Worm (Caenorhabditis elegans): ENCODE measurements around the gene F54D5.3.
A peak's percentile ranks its signal among the peaks of the same experiment; 100 is the strongest.

F54D5.3 gene

DNA sequence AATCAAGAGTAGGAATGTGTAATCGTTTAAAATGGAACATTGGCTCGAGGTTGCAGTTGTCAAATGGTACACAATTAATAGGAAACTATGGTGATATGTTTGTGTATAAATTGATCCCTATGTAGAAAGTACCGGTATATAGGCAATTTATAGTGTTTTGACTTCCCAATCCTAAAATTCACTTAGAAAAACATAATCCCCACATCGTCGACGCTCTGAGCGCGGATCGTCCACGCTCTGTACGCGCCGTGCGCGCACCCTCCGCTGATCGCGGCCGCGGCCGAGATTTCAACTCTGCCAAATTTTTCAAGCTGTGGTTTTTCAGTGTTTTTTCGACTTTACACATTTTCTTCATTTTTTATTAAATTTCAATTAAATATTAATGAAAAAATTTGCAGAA, 15.3 kb upstream of the F54D5.3 start, which contains the start of gene F54D5.17:
TSS of gene F54D5.17 (plus strand) at position 301 of the 400 bp plus-strand sequence.
- TF ChIP-seq ztf-11 (tag; optimal IDR thresholded peaks at IDR 0.05) (no peak), ham-2 (GFP tag; optimal IDR thresholded peaks at IDR 0.05) (no peak), lin-32 (GFP tag; optimal IDR thresholded peaks at IDR 0.05) (no peak), mab-5 (tag; optimal IDR thresholded peaks at IDR 0.05) (no peak), flh-1 (GFP tag; optimal IDR thresholded peaks at IDR 0.05) (no peak), nhr-76 (tag; optimal IDR thresholded peaks at IDR 0.05) (no peak), lsy-2 (tag; optimal IDR thresholded peaks at IDR 0.05) (no peak)

DNA sequence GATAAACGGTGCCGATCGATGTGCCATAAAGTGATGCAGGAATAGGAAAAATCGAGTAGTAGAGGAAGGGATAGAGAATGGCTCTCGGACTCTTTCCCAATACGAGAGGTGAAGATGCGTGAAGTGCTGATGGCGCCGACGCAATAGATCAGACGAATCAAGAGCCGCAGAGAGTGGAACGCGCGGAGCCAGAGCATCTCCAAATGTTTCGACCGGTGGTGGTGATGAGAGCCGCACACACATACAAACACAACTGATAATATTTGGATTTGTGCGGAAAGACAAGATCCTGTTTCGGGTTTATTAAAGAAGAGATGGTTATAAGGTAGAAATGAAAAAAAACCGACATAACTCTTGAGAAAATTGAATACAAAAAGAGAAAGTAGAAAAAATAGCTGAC, 7.5 kb upstream of the F54D5.3 start, which contains the start of gene F54D5.15:
TSS of gene F54D5.15 (minus strand) at position 101 of the 400 bp plus-strand sequence.
- TF ChIP-seq unc-62 (GFP tag; optimal IDR thresholded peaks at IDR 0.05), result no peak
- no peak for TF ChIP-seq drap-1 (GFP tag; optimal IDR thresholded peaks at IDR 0.05)
- peak; percentile 60 for TF ChIP-seq sptf-1 (tag; optimal IDR thresholded peaks at IDR 0.05)
- TF ChIP-seq tbx-8 (GFP tag; optimal IDR thresholded peaks at IDR 0.05), result no peak

DNA sequence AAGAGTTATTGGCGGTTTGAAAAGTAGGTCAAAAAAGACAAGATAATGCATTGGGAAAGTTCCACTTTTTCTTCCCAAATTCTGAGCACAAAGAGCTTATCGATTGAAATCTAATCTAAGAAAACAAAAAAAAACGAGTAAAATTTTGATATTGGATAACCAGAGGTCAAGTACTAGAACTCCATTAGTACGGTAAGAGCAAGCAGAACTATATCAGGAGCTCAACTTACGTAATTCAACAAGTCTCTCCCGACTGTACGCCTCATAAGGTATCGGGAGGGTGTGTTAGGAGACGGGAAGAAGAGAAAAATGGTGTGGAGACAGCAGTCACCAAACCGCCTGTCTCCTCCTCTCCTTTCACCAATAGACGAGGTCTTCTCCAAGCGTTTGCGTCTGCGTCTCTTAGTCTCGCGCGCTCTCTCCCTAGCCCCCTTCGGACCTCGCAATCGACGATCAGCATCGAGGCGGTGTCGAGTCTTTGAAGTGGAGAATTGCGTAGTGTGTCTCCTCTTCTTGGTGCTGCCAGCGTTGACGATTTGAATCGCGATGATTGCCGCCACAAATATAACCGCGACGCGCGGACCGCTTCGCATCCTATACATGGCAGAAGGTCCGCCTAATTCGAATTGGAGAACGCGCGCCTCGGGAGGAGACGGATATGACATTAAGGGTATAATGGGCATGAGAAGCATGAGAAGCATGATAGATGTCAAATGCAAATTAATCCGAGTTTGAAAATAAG, 4.5 kb upstream of the F54D5.3 start, which contains the start of gene F54D5.5:
TSS of gene F54D5.5 (minus strand) at position 51 of the 742 bp plus-strand sequence.
- peak; percentile 50 for TF ChIP-seq hlh-1 (tag; optimal IDR thresholded peaks at IDR 0.05)
- peak; percentile 35 for TF ChIP-seq lin-13 (tag; optimal IDR thresholded peaks at IDR 0.05)
- TF ChIP-seq unc-39 (tag; optimal IDR thresholded peaks at IDR 0.05), result peak; percentile 63
- TF ChIP-seq unc-62 (GFP tag; optimal IDR thresholded peaks at IDR 0.05), result peak; percentile 48
- peak; percentile 65 for TF ChIP-seq ham-2 (GFP tag; optimal IDR thresholded peaks at IDR 0.05)
- TF ChIP-seq ztf-11 (tag; optimal IDR thresholded peaks at IDR 0.05), result peak; percentile 80
- peak; percentile 44 for TF ChIP-seq lsy-2 (tag; optimal IDR thresholded peaks at IDR 0.05)
- no peak for TF ChIP-seq ceh-83 (GFP tag; optimal IDR thresholded peaks at IDR 0.05)
- peak; percentile 23 for TF ChIP-seq drap-1 (GFP tag; optimal IDR thresholded peaks at IDR 0.05)
- peak; percentile 86 for TF ChIP-seq cnd-1 (tag; optimal IDR thresholded peaks at IDR 0.05)
- TF ChIP-seq mab-5 (tag; optimal IDR thresholded peaks at IDR 0.05), result no peak
- peak; percentile 94 for TF ChIP-seq mls-2 (tag; optimal IDR thresholded peaks at IDR 0.05)
- no peak for TF ChIP-seq ceh-43 (GFP tag; optimal IDR thresholded peaks at IDR 0.05)
- TF ChIP-seq M03D4.4 (tag; optimal IDR thresholded peaks at IDR 0.05), result no peak
- TF ChIP-seq unc-120 (tag; optimal IDR thresholded peaks at IDR 0.05; ENCODE audit: poor library complexity, severe bottlenecking), result peak; percentile 8
- peak; percentile 42 for TF ChIP-seq elt-1 (tag; optimal IDR thresholded peaks at IDR 0.05; ENCODE audit: borderline replicate concordance, insufficient read depth)
- no peak for TF ChIP-seq flh-1 (GFP tag; optimal IDR thresholded peaks at IDR 0.05)
- no peak for TF ChIP-seq lin-32 (GFP tag; optimal IDR thresholded peaks at IDR 0.05)
- TF ChIP-seq nhr-28 (tag; optimal IDR thresholded peaks at IDR 0.05), result no peak
- TF ChIP-seq sptf-1 (tag; optimal IDR thresholded peaks at IDR 0.05), result peak; percentile 88
- peak; percentile 27 for TF ChIP-seq ceh-39 (tag; optimal IDR thresholded peaks at IDR 0.05)
- no peak for TF ChIP-seq nhr-76 (tag; optimal IDR thresholded peaks at IDR 0.05)
- TF ChIP-seq mep-1 (tag; optimal IDR thresholded peaks at IDR 0.05), result peak; percentile 70
- peak; percentile 16 for TF ChIP-seq pha-4 (tag; optimal IDR thresholded peaks at IDR 0.05)
- peak; percentile 90 for TF ChIP-seq ces-1 (GFP tag; optimal IDR thresholded peaks at IDR 0.05)

DNA sequence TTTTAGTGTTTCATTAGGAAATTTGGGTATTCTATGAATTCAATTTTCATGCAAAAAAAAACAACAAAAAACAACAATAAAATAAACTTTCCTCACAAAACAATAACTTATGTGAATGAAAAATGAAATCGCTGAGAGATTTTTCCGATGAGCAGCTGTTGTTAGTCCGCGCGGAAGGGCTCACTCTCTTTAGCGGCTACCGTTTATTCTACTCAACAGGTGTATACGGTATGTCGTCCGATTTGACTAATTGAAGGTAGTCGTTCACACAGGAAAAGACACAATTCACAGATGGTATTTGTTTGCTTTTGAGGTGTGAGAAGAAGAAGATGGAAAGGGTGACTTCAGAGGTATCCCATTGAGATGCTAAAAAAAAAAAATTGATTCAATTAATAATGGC, 2.9 kb upstream of the F54D5.3 start:
- no peak for TF ChIP-seq sem-2 (GFP tag; optimal IDR thresholded peaks at IDR 0.05)
- peak; percentile 62 for TF ChIP-seq hlh-1 (tag; optimal IDR thresholded peaks at IDR 0.05)
- TF ChIP-seq lsy-2 (tag; optimal IDR thresholded peaks at IDR 0.05), result peak; percentile 7
- TF ChIP-seq bed-3 (GFP tag; optimal IDR thresholded peaks at IDR 0.05), result no peak
- no peak for TF ChIP-seq pha-4 (tag; optimal IDR thresholded peaks at IDR 0.05)
- TF ChIP-seq lin-32 (GFP tag; optimal IDR thresholded peaks at IDR 0.05), result peak; percentile 66
- no peak for TF ChIP-seq unc-39 (tag; optimal IDR thresholded peaks at IDR 0.05)
- no peak for TF ChIP-seq nhr-76 (tag; optimal IDR thresholded peaks at IDR 0.05)

DNA sequence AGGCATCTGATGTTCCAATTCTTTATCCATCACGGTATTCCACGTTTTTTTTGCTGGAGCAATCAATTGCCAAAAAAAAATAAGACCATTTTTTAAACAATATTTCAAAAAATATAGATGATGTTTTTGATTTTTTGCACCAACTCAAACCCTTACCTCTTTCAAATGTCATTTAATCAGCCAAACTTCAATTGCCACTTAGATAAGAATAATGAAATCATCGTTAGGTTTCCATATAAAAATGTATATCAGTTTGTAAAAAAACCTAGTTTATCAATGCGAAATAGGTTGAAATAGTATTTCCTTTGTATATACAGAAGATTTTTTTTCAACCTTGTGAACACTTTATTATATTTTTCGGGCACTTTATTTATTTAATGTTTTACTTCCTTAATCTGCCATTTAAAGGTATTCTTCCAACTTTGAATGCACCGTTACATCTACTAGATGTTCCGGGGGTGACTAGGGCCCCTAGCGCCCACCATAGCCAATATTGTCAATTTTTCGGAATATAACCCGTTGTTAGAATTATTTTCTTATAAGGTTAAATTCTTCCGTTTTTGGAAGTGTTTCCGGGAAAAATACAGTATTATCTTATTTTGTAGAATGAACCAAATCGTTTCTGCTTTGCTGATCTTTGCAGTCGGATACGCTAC, 2.3 kb upstream of the F54D5.3 start, which contains the start of the genes F54D5.23 and F54D5.4:
TSS of gene F54D5.23 (minus strand) at position 75 of the 656 bp plus-strand sequence.
TSS of gene F54D5.4 (plus strand) at position 606 of the 656 bp plus-strand sequence.
- no peak for TF ChIP-seq mls-2 (tag; optimal IDR thresholded peaks at IDR 0.05)
- no peak for TF ChIP-seq nhr-237 (tag; optimal IDR thresholded peaks at IDR 0.05)
- TF ChIP-seq ceh-83 (GFP tag; optimal IDR thresholded peaks at IDR 0.05), result no peak
- TF ChIP-seq ztf-11 (tag; optimal IDR thresholded peaks at IDR 0.05), result no peak
- TF ChIP-seq unc-39 (tag; optimal IDR thresholded peaks at IDR 0.05), result no peak
